ENCODE assay signal across 4 worm cellular contexts in the genomic region with DNA sequence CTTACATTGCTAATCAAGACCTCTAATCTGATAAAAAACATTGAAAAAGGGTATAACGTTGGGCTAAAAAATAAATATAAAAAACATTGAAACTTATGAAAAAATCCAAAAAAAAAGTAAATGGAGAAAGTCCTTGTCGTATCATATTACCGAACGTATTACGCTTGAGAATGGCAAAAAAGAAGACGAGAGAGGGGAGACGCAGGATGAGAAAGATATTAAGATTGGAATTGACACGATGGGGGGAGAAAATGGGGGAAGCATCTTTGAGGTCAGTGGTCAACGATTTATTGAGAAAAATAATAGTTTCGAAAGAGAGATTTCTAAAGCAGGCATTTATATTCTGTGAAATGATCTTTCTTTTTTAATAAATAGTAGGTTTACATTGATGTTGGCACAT.
TF ChIP-seq lines count a peak whose summit lies in the region.

No protein-coding gene starts in this region.

TF ChIP-seq in whole organism, L1 larva, 84 proteins besides CTCF, POLR2A, EP300 and RAD21:
- TF ChIP-seq nhr-71 (tag; optimal IDR thresholded peaks at IDR 0.05; lab: Kevin White, UChicago) (peak; percentile 13), unc-30 (tag; optimal IDR thresholded peaks at IDR 0.05; lab: Kevin White, UChicago) (no peak), blmp-1 (tag; optimal IDR thresholded peaks at IDR 0.05; lab: Kevin White, UChicago) (peak; percentile 75), dsc-1 (tag; optimal IDR thresholded peaks at IDR 0.05; lab: Kevin White, UChicago) (peak; percentile 26), mep-1 (tag; optimal IDR thresholded peaks at IDR 0.05; lab: Kevin White, UChicago) (peak; percentile 24), pag-3 (tag; optimal IDR thresholded peaks at IDR 0.05; lab: Kevin White, UChicago; ENCODE audit: borderline replicate concordance, insufficient read depth) (peak; percentile 73)

TF ChIP-seq in whole organism, L2 larva, 48 proteins besides CTCF, POLR2A, EP300 and RAD21:
- TF ChIP-seq C34F6.9 (tag; optimal IDR thresholded peaks at IDR 0.05; lab: Kevin White, UChicago) (peak; percentile 3), nhr-25 (tag; optimal IDR thresholded peaks at IDR 0.05; lab: Kevin White, UChicago) (peak; percentile 38), peb-1 (tag; optimal IDR thresholded peaks at IDR 0.05; lab: Kevin White, UChicago) (no peak), ZK546.5 (tag; optimal IDR thresholded peaks at IDR 0.05; lab: Kevin White, UChicago) (no peak)

TF ChIP-seq in whole organism, L4 larva, 104 proteins besides CTCF, POLR2A, EP300 and RAD21:
- TF ChIP-seq hlh-11 (tag; optimal IDR thresholded peaks at IDR 0.05; lab: Kevin White, UChicago) = no peak
- no peak for TF ChIP-seq unc-130 (GFP tag; optimal IDR thresholded peaks at IDR 0.05; lab: Kevin White, UChicago)
- no peak for TF ChIP-seq pqm-1 (tag; optimal IDR thresholded peaks at IDR 0.05; lab: Kevin White, UChicago)
- TF ChIP-seq nhr-25 (tag; optimal IDR thresholded peaks at IDR 0.05; lab: Kevin White, UChicago; ENCODE audit: borderline replicate concordance, insufficient read depth) = no peak
- no peak for TF ChIP-seq dpl-1 (GFP tag; optimal IDR thresholded peaks at IDR 0.05; lab: Kevin White, UChicago)
- TF ChIP-seq dve-1 (tag; optimal IDR thresholded peaks at IDR 0.05; lab: Kevin White, UChicago; ENCODE audit: insufficient read depth) = peak; percentile 10
- TF ChIP-seq cey-2 (tag; optimal IDR thresholded peaks at IDR 0.05; lab: Kevin White, UChicago; ENCODE audit: borderline replicate concordance, insufficient read depth) = no peak
- no peak for TF ChIP-seq mdt-29 (GFP tag; IDR thresholded peaks at IDR 0.05; lab: Robert Waterston, UW)
- no peak for TF ChIP-seq nhr-42 (GFP tag; IDR thresholded peaks at IDR 0.05; lab: Robert Waterston, UW)
- no peak for TF ChIP-seq daf-16 (GFP tag; optimal IDR thresholded peaks at IDR 0.05; lab: Kevin White, UChicago)
- peak; percentile 9 for TF ChIP-seq daf-16 (tag; optimal IDR thresholded peaks at IDR 0.05; lab: Kevin White, UChicago)
- peak; percentile 77 for TF ChIP-seq aha-1 (tag; lab: Kevin White, UChicago)
- TF ChIP-seq lsy-2 (tag; optimal IDR thresholded peaks at IDR 0.05; lab: Kevin White, UChicago) = peak in 1 of 2 experiments; percentile 1
- TF ChIP-seq F44E2.7 (GFP tag; IDR thresholded peaks at IDR 0.05; lab: Robert Waterston, UW) = no peak
- TF ChIP-seq F37D6.2 (tag; optimal IDR thresholded peaks at IDR 0.05; lab: Kevin White, UChicago) = no peak
- no peak for TF ChIP-seq lir-3 (tag; optimal IDR thresholded peaks at IDR 0.05; lab: Kevin White, UChicago)
- TF ChIP-seq gei-8 (GFP tag; optimal IDR thresholded peaks at IDR 0.05; lab: Kevin White, UChicago) = no peak
- no peak for TF ChIP-seq nhr-77 (tag; optimal IDR thresholded peaks at IDR 0.05; lab: Kevin White, UChicago)
- TF ChIP-seq F26F4.8 (GFP tag; conservative IDR thresholded peaks at IDR 0.05; lab: Robert Waterston, UW) = no peak
- no peak for TF ChIP-seq daf-8 (GFP tag; IDR thresholded peaks at IDR 0.05; lab: Robert Waterston, UW)

TF ChIP-seq in whole organism, late embryonic, 69 proteins besides CTCF, POLR2A, EP300 and RAD21:
- no peak for TF ChIP-seq ceh-18 (tag; optimal IDR thresholded peaks at IDR 0.05; lab: Kevin White, UChicago)
- TF ChIP-seq ceh-34 (tag; optimal IDR thresholded peaks at IDR 0.05; lab: Kevin White, UChicago) = peak; percentile 71
